Worm (Caenorhabditis elegans) whole organism, L2 larva: ENCODE results near the gene Y39A3B.8.

ENCODE experiments used
- ZK546.5 ChIP-seq: sonication (generic microtip); optimal IDR thresholded peaks from 2 replicates; lab custom pipeline; 2017; ENCODE audit warnings: missing biosample characterization, missing genetic modification characterization
- alr-1 ChIP-seq: fragments of 150-350 bp; optimal IDR thresholded peaks from 2 replicates; lab custom pipeline; 2014; ENCODE audit warnings: missing biosample characterization, missing genetic modification characterization
- ama-1 ChIP-seq: fragments of 150-350 bp; optimal IDR thresholded peaks from 2 replicates; lab custom pipeline; 2018; ENCODE audit warnings: inconsistent platforms
- blmp-1 ChIP-seq: sonication (generic microtip); optimal IDR thresholded peaks from 2 replicates; lab custom pipeline; 2017; ENCODE audit warnings: missing genetic modification characterization, mild to moderate bottlenecking, missing compliant biosample characterization, antibody characterized with exemption, moderate library complexity; ENCODE audit not compliant: insufficient read depth
- ceh-82 ChIP-seq: fragments of 150-350 bp; optimal IDR thresholded peaks from 2 replicates; lab custom pipeline; 2014; ENCODE audit warnings: missing biosample characterization, missing genetic modification characterization
- lin-11 ChIP-seq: fragments of 150-350 bp; sonication (generic microtip); optimal IDR thresholded peaks from 2 replicates; lab custom pipeline; 2014; ENCODE audit warnings: missing biosample characterization, missing genetic modification characterization, inconsistent platforms, mixed read lengths
- nhr-237 ChIP-seq: fragments of 150-350 bp; optimal IDR thresholded peaks from 2 replicates; lab custom pipeline; 2014; ENCODE audit warnings: missing biosample characterization, missing genetic modification characterization
- skn-1 ChIP-seq: sonication (generic microtip); optimal IDR thresholded peaks from 2 replicates; lab custom pipeline; 2017; ENCODE audit warnings: missing biosample characterization, missing genetic modification characterization
- unc-39 ChIP-seq: fragments of 150-350 bp; optimal IDR thresholded peaks from 2 replicates; lab custom pipeline; 2014; ENCODE audit warnings: missing biosample characterization, missing genetic modification characterization

DNA sequence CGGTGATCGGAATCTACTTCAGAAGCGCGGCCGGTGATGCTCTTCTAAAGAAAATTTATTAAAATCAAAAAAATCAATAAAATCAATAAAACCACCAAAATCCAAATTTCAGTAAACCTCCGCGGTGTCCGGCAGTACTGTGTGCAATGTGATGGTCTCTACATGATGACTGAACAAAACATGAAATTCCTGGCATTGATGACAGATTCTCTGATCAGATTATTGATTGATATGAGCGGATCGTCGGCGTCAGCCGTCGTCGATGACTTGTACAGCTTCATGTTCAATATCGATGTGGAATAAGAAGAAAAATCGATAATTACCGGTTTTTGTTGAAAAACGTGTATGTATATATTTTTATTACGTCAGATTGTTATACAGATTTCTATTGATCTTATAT lies 21.1 kb downstream of the Y39A3B.8 start:
- TF ChIP-seq blmp-1 (tag; lab: Kevin White, UChicago), result no peak
- TF ChIP-seq ceh-82 (tag; lab: Kevin White, UChicago), result no peak
- TF ChIP-seq unc-39 (tag; lab: Kevin White, UChicago), result no peak
- TF ChIP-seq alr-1 (tag; lab: Kevin White, UChicago), result no peak
- no peak for TF ChIP-seq nhr-237 (tag; lab: Kevin White, UChicago)
- TF ChIP-seq lin-11 (tag; lab: Kevin White, UChicago), result no peak
- TF ChIP-seq ama-1, result no peak
- TF ChIP-seq skn-1 (tag; lab: Kevin White, UChicago), result no peak
- TF ChIP-seq ZK546.5 (tag; lab: Kevin White, UChicago), result no peak
